Fruit fly (Drosophila melanogaster): ENCODE measurements around the gene Obp8a.

Obp8a gene

DNA sequence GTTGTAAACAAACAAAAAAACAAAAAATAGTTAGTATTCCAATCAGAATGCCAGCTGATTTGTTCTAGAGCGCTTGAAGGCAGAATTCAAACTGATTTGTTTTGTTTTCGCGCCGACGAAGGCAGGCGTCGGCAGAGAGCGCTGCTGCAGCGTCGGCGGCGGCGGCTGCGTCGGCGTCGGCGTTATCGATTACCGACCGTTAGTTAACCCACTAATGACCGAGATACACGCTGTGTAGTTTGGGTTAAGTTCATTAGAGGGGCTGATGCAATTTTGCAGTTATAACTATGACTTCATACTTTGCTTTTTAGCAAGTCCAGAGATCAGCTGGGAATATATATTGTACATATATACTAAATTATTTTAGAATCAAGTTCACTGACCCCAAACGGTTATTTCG lies 8.5 kb downstream of the Obp8a start, which contains the start of gene t (continued):
- TF ChIP-seq onecut (GFP tag; IDR thresholded peaks at IDR 0.05) (peak; percentile 58), hth (optimal IDR thresholded peaks at IDR 0.05) (no peak), CG4282 (GFP tag; optimal IDR thresholded peaks at IDR 0.05) (no peak), CG12659 (GFP tag; optimal IDR thresholded peaks at IDR 0.05) (peak; percentile 21), gsb (GFP tag; IDR thresholded peaks at IDR 0.05) (no peak), E2f2 (GFP tag; IDR thresholded peaks at IDR 0.05) (peak; percentile 20; the same call in 1 of the 2 replicates), CG1602 (GFP tag; optimal IDR thresholded peaks at IDR 0.05) (no peak), fd64A (GFP tag; optimal IDR thresholded peaks at IDR 0.05) (no peak), insv (GFP tag; optimal IDR thresholded peaks at IDR 0.05) (peak in 1 of 2 experiments; percentile 28), CG12155 (GFP tag; optimal IDR thresholded peaks at IDR 0.05) (no peak), Sox102F (GFP tag; optimal IDR thresholded peaks at IDR 0.05) (no peak), nmo (GFP tag; optimal IDR thresholded peaks at IDR 0.05) (no peak), HLH4C (GFP tag; IDR thresholded peaks at IDR 0.05; ENCODE audit: partially characterized antibody) (no peak), CG30431 (GFP tag; optimal IDR thresholded peaks at IDR 0.05) (no peak), bigmax (GFP tag; optimal IDR thresholded peaks at IDR 0.05) (no peak), her (GFP tag; optimal IDR thresholded peaks at IDR 0.05) (no peak), Mad (GFP tag; optimal IDR thresholded peaks at IDR 0.05) (no peak), bbx (GFP tag; IDR thresholded peaks at IDR 0.05; ENCODE audit: partially characterized antibody) (no peak), CG1792 (GFP tag; optimal IDR thresholded peaks at IDR 0.05) (no peak), fd96Cb (tag; optimal IDR thresholded peaks at IDR 0.05) (no peak), Fer2 (tag; optimal IDR thresholded peaks at IDR 0.05) (no peak), Scr (GFP tag; IDR thresholded peaks at IDR 0.05; ENCODE audit: partially characterized antibody) (peak; percentile 22; the same call in 1 of the 2 replicates), sens (GFP tag) (no peak), jing (GFP tag; optimal IDR thresholded peaks at IDR 0.05) (no peak), Ada2b (GFP tag; IDR thresholded peaks at IDR 0.05) (no peak), NFAT (GFP tag; IDR thresholded peaks at IDR 0.05) (no peak), inv (GFP tag; IDR thresholded peaks at IDR 0.05; ENCODE audit: partially characterized antibody) (no peak), bowl (GFP tag; IDR thresholded peaks at IDR 0.05) (no peak), ro (GFP tag; IDR thresholded peaks at IDR 0.05) (no peak), hkb (optimal IDR thresholded peaks at IDR 0.05) (no peak), hkb (GFP tag; IDR thresholded peaks at IDR 0.05) (0 out of 2 replicates have a peak, but pooled peaks have one; percentile 25), Hmr (GFP tag; optimal IDR thresholded peaks at IDR 0.05) (peak; percentile 13), CG10654 (GFP tag; optimal IDR thresholded peaks at IDR 0.05) (no peak), wdn (GFP tag; IDR thresholded peaks at IDR 0.05) (0 out of 2 replicates have a peak, but pooled peaks have one; percentile 13), CG32532 (GFP tag; IDR thresholded peaks at IDR 0.05) (no peak; the same call in 1 of the 2 replicates), CG3407 (GFP tag; optimal IDR thresholded peaks at IDR 0.05) (no peak), chm (GFP tag; IDR thresholded peaks at IDR 0.05) (no peak), prd (optimal IDR thresholded peaks at IDR 0.05) (no peak), prd (GFP tag; IDR thresholded peaks at IDR 0.05) (no peak), CG8765 (GFP tag; IDR thresholded peaks at IDR 0.05) (no peak), CG2120 (GFP tag; optimal IDR thresholded peaks at IDR 0.05) (peak; percentile 19), CG3163 (GFP tag; optimal IDR thresholded peaks at IDR 0.05) (no peak), Awh (GFP tag; IDR thresholded peaks at IDR 0.05) (no peak), CG8388 (GFP tag; optimal IDR thresholded peaks at IDR 0.05) (no peak), sima (GFP tag; optimal IDR thresholded peaks at IDR 0.05) (no peak), Dll (GFP tag; IDR thresholded peaks at IDR 0.05; ENCODE audit: partially characterized antibody) (no peak), H2.0 (GFP tag; IDR thresholded peaks at IDR 0.05) (no peak), CG5953 (GFP tag; IDR thresholded peaks at IDR 0.05) (no peak), Dip2 (GFP tag; IDR thresholded peaks at IDR 0.05) (no peak), Dref (GFP tag; IDR thresholded peaks at IDR 0.05) (peak; percentile 33; the same call in 1 of the 2 replicates), CG14014 (GFP tag; IDR thresholded peaks at IDR 0.05) (no peak), CG9932 (GFP tag; IDR thresholded peaks at IDR 0.05) (0 out of 2 replicates have a peak, but pooled peaks have one; percentile 21), ranshi (GFP tag; IDR thresholded peaks at IDR 0.05) (no peak)

Measured in whole organism, embryonic.